Fruit fly (Drosophila melanogaster) whole organism, prepupa: ENCODE data around the gene Sfp24C1.

Source experiments
- Blimp-1 ChIP-seq: fragments of 200-800 bp; sonication (Bioruptor generic); optimal IDR thresholded peaks from 3 replicates; lab custom pipeline; 2017; ENCODE audit warnings: missing biosample characterization, missing genetic modification characterization, mild to moderate bottlenecking, moderate library complexity, missing genetic modification reagents
- CG10631 ChIP-seq: fragments of 200-800 bp; sonication (Bioruptor generic); optimal IDR thresholded peaks from 2 replicates; lab custom pipeline; 2016; ENCODE audit warnings: missing biosample characterization, missing genetic modification characterization
- CG10669 ChIP-seq: fragments of 200-800 bp; sonication (Bioruptor generic); optimal IDR thresholded peaks from 3 replicates; lab custom pipeline; 2018; ENCODE audit warnings: missing biosample characterization, mild to moderate bottlenecking, missing genetic modification characterization, moderate library complexity
- CG11294 ChIP-seq: fragments of 200-800 bp; sonication (Bioruptor generic); IDR thresholded peaks from 2 replicates; pipeline ENCODE4 v1.3.6; 2022; ENCODE audit warnings: missing biosample characterization, missing genetic modification characterization
- CG11762 ChIP-seq: fragments of 200-800 bp; sonication (Bioruptor generic); optimal IDR thresholded peaks from 3 replicates; lab custom pipeline; 2016; ENCODE audit warnings: missing biosample characterization, missing genetic modification characterization; ENCODE audit not compliant: insufficient read depth
- CG15336 ChIP-seq: fragments of 200-800 bp; sonication (Bioruptor generic); IDR thresholded peaks from 2 replicates; pipeline ENCODE4 v1.3.6; 2022; ENCODE audit warnings: missing biosample characterization, missing genetic modification characterization
- CG1621 ChIP-seq: fragments of 200-800 bp; sonication (Bioruptor generic); optimal IDR thresholded peaks from 3 replicates; lab custom pipeline; 2018; ENCODE audit warnings: missing biosample characterization, mild to moderate bottlenecking, missing genetic modification characterization
- CG16779 ChIP-seq: fragments of 200-800 bp; sonication (Bioruptor generic); optimal IDR thresholded peaks from 3 replicates; lab custom pipeline; 2017; ENCODE audit warnings: missing biosample characterization, mild to moderate bottlenecking, missing genetic modification characterization
- CG31627 ChIP-seq: fragments of 200-800 bp; sonication (Bioruptor generic); optimal IDR thresholded peaks from 3 replicates; lab custom pipeline; 2016; ENCODE audit warnings: missing biosample characterization, missing genetic modification characterization
- CG32006 ChIP-seq: fragments of 200-800 bp; sonication (Bioruptor generic); optimal IDR thresholded peaks from 3 replicates; lab custom pipeline; 2017; ENCODE audit warnings: missing biosample characterization, mild to moderate bottlenecking, missing genetic modification characterization
- CG34406 ChIP-seq: fragments of 200-800 bp; sonication (Bioruptor generic); optimal IDR thresholded peaks from 3 replicates; lab custom pipeline; 2016; ENCODE audit warnings: missing biosample characterization, missing genetic modification characterization
- CG3919 ChIP-seq: fragments of 200-800 bp; sonication (Bioruptor generic); optimal IDR thresholded peaks from 3 replicates; lab custom pipeline; 2016; ENCODE audit warnings: missing biosample characterization, missing genetic modification characterization
- CG6163 ChIP-seq: fragments of 200-800 bp; sonication (Bioruptor generic); IDR thresholded peaks from 3 replicates; pipeline ENCODE4 v1.3.6; 2022; ENCODE audit warnings: missing biosample characterization, missing genetic modification characterization
- CG6276 ChIP-seq: fragments of 200-800 bp; sonication (Bioruptor generic); optimal IDR thresholded peaks from 2 replicates; lab custom pipeline; 2017; ENCODE audit warnings: missing biosample characterization, mild to moderate bottlenecking, missing genetic modification characterization
- CG6808 ChIP-seq: fragments of 200-800 bp; sonication (Bioruptor generic); optimal IDR thresholded peaks from 3 replicates; lab custom pipeline; 2017; ENCODE audit warnings: missing biosample characterization, missing genetic modification characterization, mild to moderate bottlenecking, moderate library complexity, missing genetic modification reagents
- CG6854 ChIP-seq: fragments of 200-800 bp; sonication (Bioruptor generic); optimal IDR thresholded peaks from 2 replicates; lab custom pipeline; 2017; ENCODE audit warnings: missing biosample characterization, mild to moderate bottlenecking, missing genetic modification characterization
- CG7368 ChIP-seq: fragments of 200-800 bp; sonication (Bioruptor generic); optimal IDR thresholded peaks from 3 replicates; lab custom pipeline; 2016; ENCODE audit warnings: missing biosample characterization, missing genetic modification characterization
- CG8119 ChIP-seq: fragments of 200-800 bp; sonication (Bioruptor generic); IDR thresholded peaks from 3 replicates; pipeline ENCODE4 v1.3.6; 2022; ENCODE audit warnings: missing biosample characterization, missing genetic modification characterization
- CG8319 ChIP-seq: fragments of 200-800 bp; sonication (Bioruptor generic); optimal IDR thresholded peaks from 3 replicates; lab custom pipeline; 2016; ENCODE audit warnings: missing biosample characterization, missing genetic modification characterization
- CG8632 ChIP-seq: fragments of 200-800 bp; sonication (Bioruptor generic); optimal IDR thresholded peaks from 3 replicates; lab custom pipeline; 2016; ENCODE audit warnings: missing biosample characterization, missing genetic modification characterization
- Eip75B ChIP-seq: fragments of 200-800 bp; sonication (Bioruptor generic); optimal IDR thresholded peaks from 3 replicates; lab custom pipeline; 2016; ENCODE audit warnings: missing biosample characterization, missing genetic modification characterization
- Eip78C ChIP-seq: fragments of 200-800 bp; sonication (Bioruptor generic); peaks from one replicate; lab custom pipeline; 2016; ENCODE audit warnings: missing biosample characterization, missing genetic modification characterization
- Ets21C ChIP-seq: fragments of 200-800 bp; sonication (Bioruptor generic); optimal IDR thresholded peaks from 3 replicates; lab custom pipeline; 2016; ENCODE audit warnings: missing biosample characterization, missing genetic modification characterization
- Ets96B ChIP-seq: fragments of 200-800 bp; optimal IDR thresholded peaks from 2 replicates; lab custom pipeline; 2019; ENCODE audit warnings: missing biosample characterization, mild to moderate bottlenecking, missing genetic modification characterization, moderate library complexity
- Gug ChIP-seq: fragments of 200-800 bp; sonication (Bioruptor generic); IDR thresholded peaks from 2 replicates; pipeline ENCODE4 v1.3.6; 2022; ENCODE audit warnings: missing biosample characterization, missing genetic modification characterization
- Hr38 ChIP-seq: sonication (Bioruptor generic); optimal IDR thresholded peaks from 2 replicates; lab custom pipeline; 2016; ENCODE audit warnings: missing biosample characterization, missing genetic modification characterization
- Hr39 ChIP-seq: fragments of 200-800 bp; sonication (Bioruptor generic); optimal IDR thresholded peaks from 2 replicates; lab custom pipeline; 2016; ENCODE audit warnings: missing biosample characterization, missing genetic modification characterization
- Hr4 ChIP-seq: fragments of 200-800 bp; sonication (Bioruptor generic); optimal IDR thresholded peaks from 3 replicates; lab custom pipeline; 2016; ENCODE audit warnings: missing biosample characterization, missing genetic modification characterization
- Lpt ChIP-seq: fragments of 200-800 bp; sonication (Bioruptor generic); optimal IDR thresholded peaks from 3 replicates; lab custom pipeline; 2016; ENCODE audit warnings: missing biosample characterization, missing genetic modification characterization
- Met ChIP-seq: fragments of 200-800 bp; sonication (Bioruptor generic); optimal IDR thresholded peaks from 3 replicates; lab custom pipeline; 2016; ENCODE audit warnings: missing biosample characterization, missing genetic modification characterization
- OdsH ChIP-seq: fragments of 200-800 bp; sonication (Bioruptor generic); optimal IDR thresholded peaks from 3 replicates; lab custom pipeline; 2016; ENCODE audit warnings: missing biosample characterization, missing genetic modification characterization
- Smox ChIP-seq: fragments of 200-800 bp; sonication (Bioruptor generic); optimal IDR thresholded peaks from 3 replicates; lab custom pipeline; 2016; ENCODE audit warnings: missing biosample characterization, missing genetic modification characterization
- Sox14 ChIP-seq: fragments of 200-800 bp; sonication (Bioruptor generic); optimal IDR thresholded peaks from 3 replicates; lab custom pipeline; 2016; ENCODE audit warnings: missing biosample characterization, missing genetic modification characterization
- achi ChIP-seq: fragments of 200-800 bp; sonication (Bioruptor generic); optimal IDR thresholded peaks from 3 replicates; lab custom pipeline; 2016; ENCODE audit warnings: missing biosample characterization, missing genetic modification characterization
- acj6 ChIP-seq: fragments of 200-800 bp; sonication (Bioruptor generic); optimal IDR thresholded peaks from 3 replicates; lab custom pipeline; 2016; ENCODE audit warnings: missing biosample characterization, missing genetic modification characterization
- cyc ChIP-seq: fragments of 200-800 bp; sonication (Bioruptor generic); optimal IDR thresholded peaks from 3 replicates; lab custom pipeline; 2016; ENCODE audit warnings: missing biosample characterization, missing genetic modification characterization
- dac ChIP-seq: fragments of 200-800 bp; sonication (Bioruptor generic); optimal IDR thresholded peaks from 2 replicates; lab custom pipeline; 2017; ENCODE audit warnings: missing biosample characterization, mild to moderate bottlenecking, missing genetic modification characterization
- dsx ChIP-seq: fragments of 200-800 bp; optimal IDR thresholded peaks from 3 replicates; lab custom pipeline; 2019; ENCODE audit warnings: missing biosample characterization, mild to moderate bottlenecking, missing genetic modification characterization, moderate library complexity; ENCODE audit not compliant: poor library complexity, severe bottlenecking
- eg ChIP-seq: fragments of 200-800 bp; sonication (Bioruptor generic); IDR thresholded peaks from 3 replicates; pipeline ENCODE4 v1.3.6; 2022; ENCODE audit warnings: missing biosample characterization, missing genetic modification characterization
- fd59A ChIP-seq: fragments of 200-800 bp; sonication (Bioruptor generic); optimal IDR thresholded peaks from 2 replicates; lab custom pipeline; 2017; ENCODE audit warnings: missing biosample characterization, mild to moderate bottlenecking, missing genetic modification characterization, missing genetic modification reagents
- fd85E ChIP-seq: fragments of 200-800 bp; sonication (Bioruptor generic); optimal IDR thresholded peaks from 3 replicates; lab custom pipeline; 2016; ENCODE audit warnings: missing biosample characterization, missing genetic modification characterization
- fkh ChIP-seq: fragments of 200-800 bp; sonication (Bioruptor generic); optimal IDR thresholded peaks from 3 replicates; lab custom pipeline; 2017; ENCODE audit warnings: missing biosample characterization, mild to moderate bottlenecking, missing genetic modification characterization, moderate library complexity
- lz ChIP-seq: fragments of 200-800 bp; sonication (Bioruptor generic); optimal IDR thresholded peaks from 3 replicates; lab custom pipeline; 2016; ENCODE audit warnings: missing biosample characterization, missing genetic modification characterization
- net ChIP-seq: fragments of 200-800 bp; sonication (Bioruptor generic); optimal IDR thresholded peaks from 3 replicates; lab custom pipeline; 2016; ENCODE audit warnings: missing biosample characterization, missing genetic modification characterization
- pdm3 ChIP-seq: fragments of 200-800 bp; sonication (Bioruptor generic); optimal IDR thresholded peaks from 3 replicates; lab custom pipeline; 2016; ENCODE audit warnings: missing biosample characterization, missing genetic modification characterization
- svp ChIP-seq: fragments of 200-800 bp; sonication (Bioruptor generic); peaks from one replicate; lab custom pipeline; 2016; ENCODE audit warnings: missing biosample characterization, missing genetic modification characterization
- topi ChIP-seq: fragments of 200-800 bp; sonication (Bioruptor generic); optimal IDR thresholded peaks from 3 replicates; lab custom pipeline; 2016; ENCODE audit warnings: missing biosample characterization, missing genetic modification characterization
- vri ChIP-seq: fragments of 200-800 bp; sonication (Bioruptor generic); optimal IDR thresholded peaks from 3 replicates; lab custom pipeline; 2016; ENCODE audit warnings: missing biosample characterization, mild to moderate bottlenecking, missing genetic modification characterization

The Sfp24C1 gene

DNA sequence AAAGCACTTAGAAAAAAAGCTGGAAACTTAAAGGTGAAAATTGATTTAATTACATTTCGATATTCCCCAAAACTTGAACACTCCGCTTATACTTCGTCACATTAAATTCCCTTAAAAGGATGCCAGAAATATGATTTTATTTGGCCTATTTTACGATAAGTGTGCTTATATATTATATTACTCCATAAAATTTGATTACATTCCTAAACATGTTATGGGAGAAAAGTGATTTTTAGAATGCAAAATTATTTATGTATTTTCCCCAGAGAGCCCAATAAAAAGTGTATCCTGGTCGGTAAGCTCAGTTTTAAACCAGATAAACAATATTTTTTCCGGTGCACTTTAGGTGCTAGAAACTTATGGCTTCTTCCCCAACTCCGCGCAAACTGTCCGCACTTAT is 37.2 kb downstream of the Sfp24C1 start (continued):
- TF ChIP-seq CG6163 (no peak), topi (GFP tag; lab: Kevin White, UChicago) (no peak), Hr39 (GFP tag; lab: Kevin White, UChicago) (no peak), CG6854 (GFP tag; lab: Kevin White, UChicago) (no peak), cyc (GFP tag; lab: Kevin White, UChicago) (no peak), CG8632 (GFP tag; lab: Kevin White, UChicago) (no peak), CG34406 (GFP tag; lab: Kevin White, UChicago) (no peak), lz (no peak), dac (GFP tag; lab: Kevin White, UChicago) (no peak), CG11294 (no peak), fd59A (GFP tag; lab: Kevin White, UChicago) (no peak), eg (no peak), Hr4 (peak; percentile 58), Hr38 (GFP tag; lab: Kevin White, UChicago) (no peak), Eip75B (GFP tag; lab: Kevin White, UChicago) (no peak), CG1621 (tag; lab: Kevin White, UChicago) (no peak), CG10631 (GFP tag; lab: Kevin White, UChicago) (no peak), vri (GFP tag; lab: Kevin White, UChicago) (no peak), CG3919 (GFP tag; lab: Kevin White, UChicago) (no peak), CG6808 (no peak)

DNA sequence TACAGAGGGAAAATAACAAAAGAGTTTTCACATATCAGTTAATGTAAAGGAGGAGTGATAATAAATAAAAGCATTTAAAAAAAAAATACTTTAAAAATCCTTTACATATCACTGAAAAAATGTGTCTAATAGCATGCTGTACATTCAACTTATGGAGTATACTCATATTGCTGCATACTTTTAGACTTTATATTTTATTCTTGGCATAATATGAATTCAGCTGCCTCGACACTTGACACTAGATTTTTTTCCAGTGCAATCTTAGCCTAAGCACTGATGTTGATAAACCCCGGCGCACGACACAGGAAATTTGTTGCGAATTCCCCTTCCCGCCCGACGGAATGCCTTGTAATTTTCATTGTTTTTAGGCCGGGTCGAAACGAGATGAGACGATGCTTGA is 40.0 kb downstream of the Sfp24C1 start:
- TF ChIP-seq Smox (GFP tag; lab: Kevin White, UChicago) (no peak), Eip78C (peak; percentile 14)

DNA sequence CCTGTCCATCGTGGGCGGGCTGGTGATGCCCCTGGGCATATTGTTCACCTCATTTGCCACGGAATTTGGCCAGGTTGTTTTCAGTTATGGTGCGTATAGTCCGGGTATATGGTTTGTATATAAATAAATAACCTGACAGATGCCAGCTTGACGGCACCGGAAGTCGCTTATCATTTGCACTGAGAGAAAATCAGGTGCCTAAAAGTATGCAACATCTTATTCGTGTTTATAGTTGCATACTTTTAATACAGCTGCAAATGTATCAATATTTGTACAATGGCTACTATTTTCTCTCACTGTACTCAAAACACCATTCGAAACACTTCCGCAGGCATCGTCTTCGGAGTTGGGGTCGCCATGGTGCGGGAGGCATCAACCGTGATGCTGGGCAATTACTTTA is 48.2 kb downstream of the Sfp24C1 start:
- TF ChIP-seq fd85E (GFP tag; lab: Kevin White, UChicago) (no peak), Blimp-1 (GFP tag; lab: Kevin White, UChicago) (no peak), vri (GFP tag; lab: Kevin White, UChicago) (no peak), OdsH (GFP tag; lab: Kevin White, UChicago) (peak; percentile 5), CG8632 (GFP tag; lab: Kevin White, UChicago) (no peak), pdm3 (GFP tag; lab: Kevin White, UChicago) (no peak), CG6276 (no peak), CG3919 (GFP tag; lab: Kevin White, UChicago) (peak; percentile 33), cyc (GFP tag; lab: Kevin White, UChicago) (no peak), svp (peak; percentile 32), Gug (GFP tag; lab: Robert Waterston, UW) (no peak), CG6163 (0 out of 3 replicates have a peak, but pooled peaks have one; percentile 50), CG11294 (no peak), CG6854 (GFP tag; lab: Kevin White, UChicago) (no peak), Hr39 (GFP tag; lab: Kevin White, UChicago) (no peak), Sox14 (no peak), CG15336 (GFP tag; lab: Robert Waterston, UW) (no peak), Eip75B (GFP tag; lab: Kevin White, UChicago) (no peak), acj6 (peak; percentile 6), achi (GFP tag; lab: Kevin White, UChicago) (peak; percentile 55), CG7368 (GFP tag; lab: Kevin White, UChicago) (no peak), topi (GFP tag; lab: Kevin White, UChicago) (peak; percentile 0), dsx (GFP tag; lab: Kevin White, UChicago) (no peak), CG10669 (GFP tag; lab: Kevin White, UChicago) (no peak), CG6808 (no peak), Lpt (GFP tag; lab: Kevin White, UChicago) (no peak), CG16779 (no peak), CG8119 (GFP tag; lab: Robert Waterston, UW) (no peak), net (peak; percentile 28), fkh (GFP tag; lab: Kevin White, UChicago) (no peak), CG31627 (no peak), CG8319 (GFP tag; lab: Kevin White, UChicago) (no peak), CG11762 (GFP tag; lab: Kevin White, UChicago) (no peak), CG1621 (tag; lab: Kevin White, UChicago) (no peak), CG34406 (GFP tag; lab: Kevin White, UChicago) (peak; percentile 11), Ets21C (GFP tag; lab: Kevin White, UChicago) (no peak), Ets96B (tag; lab: Kevin White, UChicago) (no peak), CG32006 (no peak), Met (no peak)
